Fruit fly (Drosophila melanogaster) whole organism, larva: ENCODE data around the gene CG3407.

Experiments
- noc ChIP-seq: fragments of 200-800 bp; sonication (Bioruptor generic); optimal IDR thresholded peaks from 3 replicates; lab custom pipeline; 2019; ENCODE audit warnings: missing biosample characterization, mild to moderate bottlenecking, missing genetic modification characterization, moderate library complexity

Gene CG3407

DNA sequence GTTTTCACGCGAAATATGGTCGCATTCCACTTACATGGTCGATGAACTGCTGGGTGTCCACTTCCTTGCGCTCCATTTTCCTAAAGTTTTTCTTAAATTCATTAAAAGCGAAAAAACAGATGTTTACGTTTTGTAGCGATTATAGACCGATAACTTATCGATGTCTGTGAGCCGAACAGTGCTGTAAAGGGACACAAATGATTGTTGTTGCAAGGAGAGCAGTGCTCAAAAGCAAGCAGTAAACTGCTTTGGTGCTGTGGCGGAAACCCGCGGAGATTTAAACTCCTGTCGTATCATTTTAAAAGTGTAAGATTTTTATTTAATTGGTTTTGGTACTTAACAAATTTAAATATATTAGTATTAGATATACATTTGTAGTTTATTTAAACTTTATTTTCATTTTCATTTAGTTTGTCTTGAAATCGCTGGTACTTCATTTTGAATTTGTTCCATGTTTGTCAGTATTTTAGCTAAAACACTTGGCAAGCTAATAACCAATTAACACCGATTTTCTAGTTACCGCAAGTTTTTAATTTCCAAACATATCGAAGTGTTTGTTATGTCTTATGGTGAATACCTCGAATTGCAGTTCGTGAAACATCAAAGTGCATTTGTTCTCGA is at the start of gene CG3407:
TSS of gene CG3407 (minus strand) at position 156 of the 621 bp plus-strand sequence.
- no peak for TF ChIP-seq noc (tag; lab: Kevin White, UChicago)

DNA sequence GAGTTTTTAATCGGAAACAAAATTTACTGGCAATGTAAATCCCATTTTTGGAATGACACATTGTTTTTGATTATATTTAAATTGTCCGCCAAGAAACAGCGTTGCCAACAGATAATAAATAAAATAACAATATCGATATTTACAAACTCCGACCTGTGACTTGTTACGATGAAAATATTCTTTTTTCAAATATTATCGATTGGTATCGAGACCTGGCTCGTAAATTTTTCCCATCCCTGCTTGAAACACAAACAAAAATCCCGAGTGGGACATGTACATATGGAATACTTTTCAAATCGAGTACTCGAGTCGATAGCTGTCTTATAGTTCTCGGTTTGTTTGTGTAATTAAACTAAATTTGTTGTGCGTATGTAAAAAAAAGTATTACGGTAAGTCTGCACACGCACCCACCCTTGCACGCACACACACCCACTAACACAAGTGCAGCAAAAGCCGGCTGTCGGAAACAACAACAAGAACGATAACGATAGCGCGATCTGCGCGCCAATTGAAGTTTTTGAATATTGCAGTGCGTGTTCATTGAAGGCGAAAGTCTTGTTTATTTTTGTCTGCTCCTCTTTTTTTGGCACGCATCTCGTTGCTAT is 49.3 kb upstream of the CG3407 start, which contains the start of gene TTLL4B:
TSS of gene TTLL4B (plus strand) at position 232 of the 605 bp plus-strand sequence.
- TF ChIP-seq noc (tag; lab: Kevin White, UChicago): no peak

DNA sequence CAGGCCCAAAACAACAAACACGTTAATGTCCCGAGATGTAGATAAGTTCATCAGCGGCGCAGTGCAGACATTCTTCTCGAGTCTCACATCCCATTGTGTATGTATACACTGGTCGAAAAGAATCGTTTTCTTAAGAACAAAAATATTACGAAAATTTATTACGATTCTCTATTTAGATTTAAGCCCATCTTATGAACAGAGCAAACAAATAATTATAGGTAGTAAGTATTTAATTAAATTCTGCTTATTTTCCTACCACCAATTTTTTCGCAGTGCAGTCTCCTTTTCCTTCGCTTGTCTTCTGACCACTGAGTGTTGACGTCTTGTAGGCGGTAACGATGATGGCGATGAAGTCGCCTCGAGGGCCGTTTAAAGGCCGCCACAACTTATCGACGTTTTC is 48.2 kb upstream of the CG3407 start:
- no peak for TF ChIP-seq noc (tag; lab: Kevin White, UChicago)

- no peak for TF ChIP-seq noc (tag; lab: Kevin White, UChicago)
Measured at dm6 chr2L:3858118-3858517, 44.9 kb upstream of the CG3407 start.

DNA sequence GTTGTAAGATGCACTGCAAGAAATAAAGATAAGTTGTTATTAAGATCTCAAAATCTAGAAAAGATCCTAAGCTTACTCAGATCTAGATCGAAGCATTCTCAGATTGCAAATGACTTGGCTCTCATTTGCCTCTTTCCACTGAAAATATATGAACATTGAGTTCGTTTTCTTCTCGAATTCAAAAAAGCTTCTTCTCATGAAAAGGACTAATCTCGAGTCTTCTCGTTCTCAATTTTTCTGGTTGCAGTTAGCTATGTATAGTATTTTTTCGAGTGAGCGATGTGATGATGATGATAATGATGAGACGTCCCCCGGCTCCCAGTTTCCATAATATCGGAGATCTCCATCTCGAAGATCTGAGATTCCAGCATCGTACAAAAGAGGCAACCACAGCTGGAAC is 43.2 kb upstream of the CG3407 start:
- no peak for TF ChIP-seq noc (tag; lab: Kevin White, UChicago)

DNA sequence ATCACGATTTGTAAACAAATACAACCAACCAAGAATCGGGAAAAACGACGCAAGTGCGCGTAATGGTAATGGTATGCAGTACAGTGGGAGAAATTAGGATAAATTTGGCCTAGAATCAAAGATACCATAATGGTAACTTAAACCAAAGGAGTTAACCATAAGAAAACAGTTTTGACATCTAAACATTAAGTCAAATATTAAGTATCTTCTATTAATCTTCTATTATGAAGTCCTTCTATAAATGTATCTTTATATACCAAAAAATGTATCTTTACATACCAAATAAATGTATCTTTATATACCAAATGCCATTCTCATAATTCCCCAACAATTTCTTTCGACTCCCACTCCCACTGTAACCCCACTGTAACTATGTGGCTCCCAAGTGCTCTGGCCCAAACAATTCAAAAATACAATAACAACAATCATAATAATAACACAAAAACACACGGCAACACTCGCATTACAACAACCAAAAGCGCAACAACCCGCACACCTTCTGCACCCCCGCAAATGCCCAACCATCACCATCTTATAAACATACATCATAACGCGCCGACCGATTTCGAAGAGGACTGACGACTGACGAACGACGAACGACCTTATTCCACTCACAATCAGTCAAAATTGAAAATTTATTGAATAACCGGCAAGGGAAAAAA is 42.4 kb upstream of the CG3407 start:
- TF ChIP-seq noc (tag; lab: Kevin White, UChicago): no peak

DNA sequence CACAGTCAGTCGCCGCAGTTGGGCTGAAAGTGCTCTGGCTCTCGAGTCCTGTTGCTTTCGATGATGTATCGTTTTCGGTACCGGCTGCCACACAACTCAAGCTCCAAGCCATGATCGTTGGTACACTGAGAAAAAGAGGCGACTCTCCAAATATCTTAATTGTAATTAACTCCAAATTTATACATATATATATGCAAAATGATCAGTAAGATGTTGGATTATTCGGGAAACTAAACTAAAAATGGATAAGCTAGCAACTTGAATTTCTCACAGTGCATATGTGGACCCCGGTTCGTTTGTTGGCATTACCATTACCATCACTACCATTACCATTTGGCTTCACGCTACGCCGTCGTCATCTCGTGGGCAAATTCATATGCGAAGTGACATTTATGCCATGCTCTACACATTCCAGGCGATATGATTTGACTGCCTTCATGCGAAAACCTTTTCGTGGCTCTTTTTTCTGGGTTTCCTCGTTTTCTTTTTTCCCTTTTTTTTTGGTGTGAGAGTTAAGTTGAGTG is 40.4 kb upstream of the CG3407 start:
- TF ChIP-seq noc (tag; lab: Kevin White, UChicago): no peak

DNA sequence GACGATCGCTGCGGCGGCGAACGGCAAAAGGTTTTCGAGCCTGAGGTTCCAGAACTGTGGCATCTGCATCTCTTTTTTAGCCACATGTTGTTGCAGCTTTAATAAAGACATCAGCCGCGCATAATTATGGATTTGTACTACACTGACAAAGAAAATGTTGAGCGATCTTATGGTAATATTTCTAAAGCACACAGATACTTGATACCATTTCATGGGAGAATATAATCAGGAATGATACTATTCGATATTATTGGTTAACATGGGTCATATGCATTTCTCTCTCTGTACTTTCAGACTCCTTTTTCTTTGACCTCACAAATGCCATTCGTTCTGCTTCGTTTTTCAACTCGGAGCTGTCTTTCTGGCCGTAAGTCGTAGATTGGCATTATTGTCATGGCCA is 38.9 kb upstream of the CG3407 start:
- no peak for TF ChIP-seq noc (tag; lab: Kevin White, UChicago)

DNA sequence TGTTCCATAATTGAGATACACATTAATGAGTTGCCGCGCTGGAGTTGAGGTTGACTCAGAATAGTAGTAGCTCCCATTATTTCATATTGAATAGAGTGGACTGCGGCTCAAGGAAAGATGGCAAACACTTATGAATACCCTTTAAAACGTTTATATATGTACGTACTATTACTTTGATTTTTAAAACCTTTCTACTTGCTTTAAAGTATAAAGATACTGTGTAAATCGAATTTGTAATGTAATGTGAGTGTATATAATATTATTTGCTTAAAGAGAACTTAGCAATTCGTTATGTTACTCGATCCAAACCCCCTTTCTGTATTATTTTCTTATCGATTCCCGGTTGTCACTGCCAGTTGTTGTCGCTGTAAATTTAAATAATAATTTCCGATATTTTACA is 38.1 kb upstream of the CG3407 start:
- TF ChIP-seq noc (tag; lab: Kevin White, UChicago): no peak

DNA sequence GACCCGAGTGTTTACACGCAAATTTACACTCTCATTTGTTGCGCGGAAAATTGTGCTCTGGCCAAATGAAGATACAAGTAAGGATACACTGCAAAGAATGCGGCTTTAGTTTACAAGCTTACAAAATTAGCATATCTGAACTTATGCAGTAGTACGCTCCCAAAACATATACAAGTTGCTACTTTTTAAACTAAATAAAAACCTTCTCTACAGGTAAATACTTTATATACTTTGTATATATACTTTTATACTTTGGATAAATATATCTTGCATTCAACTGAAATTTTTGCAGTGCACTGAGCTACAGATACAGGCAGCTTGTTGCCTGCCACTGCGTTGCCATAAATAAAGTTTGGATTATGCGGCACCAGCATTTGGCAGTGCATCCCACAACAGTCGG is 34.7 kb upstream of the CG3407 start:
- no peak for TF ChIP-seq noc (tag; lab: Kevin White, UChicago)

dm6 chr2L:3846520-3846919 is 33.3 kb upstream of the CG3407 start:
- no peak for TF ChIP-seq noc (tag; lab: Kevin White, UChicago)

DNA sequence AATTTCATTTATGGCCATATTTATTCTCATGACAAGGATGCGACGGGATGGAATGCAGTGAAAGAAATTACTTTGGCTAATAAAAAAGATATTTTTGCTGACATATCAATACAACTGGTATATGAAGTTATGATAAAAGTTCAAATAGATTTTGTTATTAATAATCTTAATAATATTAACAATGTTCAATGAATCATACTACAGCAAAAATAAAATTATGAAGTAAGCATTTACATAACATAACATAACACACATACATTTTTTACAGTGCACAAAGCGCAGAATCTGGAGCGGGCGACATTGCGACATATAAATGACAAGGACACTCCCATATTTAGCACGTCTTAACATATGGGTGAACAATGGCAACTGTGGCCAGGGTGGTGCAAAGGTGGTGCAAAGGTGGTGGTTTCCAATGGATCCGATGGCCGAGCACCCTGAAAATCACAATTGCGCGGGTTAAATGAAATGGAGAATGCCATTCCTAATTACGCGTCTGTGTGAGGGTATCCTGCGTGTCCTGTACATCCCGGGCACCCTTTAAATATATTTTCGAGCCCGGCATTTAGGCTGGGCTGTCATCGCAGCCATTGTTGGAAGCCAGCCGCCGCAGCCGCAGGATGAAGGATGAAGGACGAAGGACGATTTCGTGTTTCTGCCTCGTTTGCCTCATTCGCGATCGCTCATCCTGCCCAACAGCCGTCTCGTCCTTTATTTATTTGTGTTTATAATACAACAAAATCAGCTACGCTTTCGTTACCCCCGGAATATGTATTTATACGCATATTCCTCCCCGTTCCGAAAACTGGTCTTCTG is 31.9 kb upstream of the CG3407 start:
- no peak for TF ChIP-seq noc (tag; lab: Kevin White, UChicago)

- no peak for TF ChIP-seq noc (tag; lab: Kevin White, UChicago)
Measured at dm6 chr2L:3844135-3844534, 30.9 kb upstream of the CG3407 start.

DNA sequence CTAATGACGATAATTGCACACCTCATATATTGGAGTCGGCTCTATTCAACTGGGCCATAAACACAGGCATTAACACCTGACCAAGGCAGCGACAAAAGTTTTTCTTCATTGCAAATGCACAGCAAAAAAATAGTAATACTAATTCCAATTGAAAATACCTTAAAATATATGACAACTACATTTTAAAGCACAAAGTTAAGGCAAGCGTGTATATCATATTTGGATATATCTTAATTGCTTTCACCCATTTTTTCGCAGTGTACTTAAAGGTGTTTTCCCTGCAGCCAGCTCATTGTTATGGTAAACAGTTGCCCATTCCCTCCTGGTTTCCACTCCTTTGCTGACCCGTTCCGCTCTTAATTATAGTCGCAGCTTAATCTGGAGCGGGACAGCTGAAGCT is 27.8 kb upstream of the CG3407 start:
- TF ChIP-seq noc (tag; lab: Kevin White, UChicago): no peak

DNA sequence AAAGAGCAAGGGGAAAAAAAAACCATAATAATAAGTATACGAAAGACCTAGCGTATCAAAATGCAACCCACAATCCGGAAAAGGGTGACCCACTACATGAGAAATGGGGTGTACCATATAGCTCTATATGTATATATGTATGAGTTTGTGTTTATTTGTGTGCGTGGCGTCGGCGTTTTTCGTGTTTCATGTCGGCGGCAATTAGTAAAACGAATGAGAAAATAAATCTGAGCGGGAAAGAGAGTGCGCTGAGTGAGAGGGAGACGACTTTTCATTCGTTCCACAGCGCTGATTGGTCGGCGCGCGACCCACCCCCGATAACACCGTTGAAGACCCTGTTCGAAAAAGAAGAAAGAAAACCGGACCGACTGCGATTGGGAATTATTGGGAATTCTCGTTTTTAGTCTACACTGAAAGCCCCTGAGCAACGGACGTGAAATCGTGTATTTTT is 23.3 kb upstream of the CG3407 start, which contains the start of gene slp2:
TSS of gene slp2 (plus strand) at position 401 of the 451 bp plus-strand sequence.
- no peak for TF ChIP-seq noc (tag; lab: Kevin White, UChicago)

DNA sequence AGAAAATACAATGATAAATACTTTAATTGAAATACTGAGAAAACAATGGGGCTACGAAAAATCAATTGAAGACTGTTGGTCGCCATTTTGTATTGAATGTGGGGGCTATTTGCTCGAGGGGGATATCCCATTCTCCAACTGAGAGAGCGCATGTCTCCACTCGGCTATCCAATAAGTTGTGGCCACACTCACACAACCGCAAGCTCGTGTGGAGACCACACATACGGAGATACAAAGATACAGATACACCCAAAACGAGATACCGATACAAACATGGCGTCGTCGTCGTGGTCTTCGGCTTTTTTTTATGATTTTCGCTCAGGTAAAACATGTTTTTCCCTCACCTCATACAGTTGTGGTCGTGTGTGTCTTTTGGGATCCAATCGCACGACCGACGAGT is 22.0 kb upstream of the CG3407 start:
- no peak for TF ChIP-seq noc (tag; lab: Kevin White, UChicago)
